Worm (Caenorhabditis elegans) whole organism, L4/young adult: Measurements from ENCODE around the gene Y47D7A.19.

ENCODE experiments used
- W03F9.2 ChIP-seq: fragments of 150-350 bp; optimal IDR thresholded peaks from 2 replicates; lab custom pipeline; 2014; ENCODE audit warnings: missing biosample characterization, missing genetic modification characterization
- dao-5 ChIP-seq: sonication (generic microtip); optimal IDR thresholded peaks from 2 replicates; lab custom pipeline; 2016; ENCODE audit warnings: missing genotype, missing genetic modification characterization, moderate library complexity, missing compliant biosample characterization
- him-1 ChIP-seq: sonication (generic microtip); optimal IDR thresholded peaks from 2 replicates; lab custom pipeline; 2016; ENCODE audit warnings: missing genotype, missing genetic modification reagents, missing genetic modification characterization, missing compliant biosample characterization

DNA sequence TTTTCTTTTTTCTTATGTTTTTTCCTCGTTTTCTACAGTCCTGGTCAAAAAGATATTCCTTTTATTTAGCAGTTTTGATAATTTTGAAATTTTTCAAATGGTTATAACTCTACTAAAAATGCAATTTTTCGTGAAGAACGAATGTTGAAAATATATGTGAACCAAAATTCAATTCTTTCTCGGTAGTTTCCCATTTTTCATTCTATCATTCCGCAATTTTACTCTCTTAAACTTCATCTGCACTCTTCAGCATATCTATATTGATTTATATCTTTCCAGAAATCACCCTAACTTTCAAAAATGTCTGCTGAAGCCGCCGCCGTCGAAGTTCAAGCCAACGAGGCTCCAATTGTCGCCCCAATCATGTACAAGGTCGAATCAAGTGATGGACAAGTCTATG lies 2.0 kb upstream of the Y47D7A.19 start, which contains the start of gene skr-7:
- TF ChIP-seq W03F9.2 (tag; lab: Kevin White, UChicago) (no peak), dao-5 (no peak), him-1 (tag; lab: Kevin White, UChicago) (no peak)
